Worm (Caenorhabditis elegans) whole organism, young adult: ENCODE results near the gene tnt-3.

Experiments used
- B0261.1 ChIP-seq: sonication (generic microtip); optimal IDR thresholded peaks from 2 replicates; lab custom pipeline; 2016; ENCODE audit warnings: mild to moderate bottlenecking, missing genetic modification characterization, moderate library complexity, missing compliant biosample characterization
- B0336.3 ChIP-seq: fragments of 200-800 bp; sonication (Bioruptor generic); IDR thresholded peaks from 2 replicates; pipeline ENCODE4 v1.3.6; 2022; ENCODE audit warnings: missing genetic modification characterization, missing compliant biosample characterization
- D2030.7 ChIP-seq: fragments of 200-800 bp; sonication (Bioruptor generic); IDR thresholded peaks from 2 replicates; pipeline ENCODE4 v1.3.6; 2022; ENCODE audit warnings: missing genetic modification reagents, missing genetic modification characterization, missing compliant biosample characterization
- F22D6.2 ChIP-seq: sonication (generic microtip); optimal IDR thresholded peaks from 2 replicates; lab custom pipeline; 2016; ENCODE audit warnings: mild to moderate bottlenecking, missing genetic modification characterization, missing compliant biosample characterization
- F23B12.7 ChIP-seq: sonication (generic microtip); optimal IDR thresholded peaks from 2 replicates; lab custom pipeline; 2017; ENCODE audit warnings: missing genetic modification characterization, mild to moderate bottlenecking, missing compliant biosample characterization, antibody characterized with exemption, moderate library complexity; ENCODE audit not compliant: insufficient read depth
- F39B2.1 ChIP-seq: fragments of 200-800 bp; sonication (Bioruptor generic); IDR thresholded peaks from 2 replicates; pipeline ENCODE4 v1.3.6; 2022; ENCODE audit warnings: missing genetic modification reagents, missing genetic modification characterization, missing compliant biosample characterization
- F57A8.1 ChIP-seq: fragments of 200-800 bp; sonication (Bioruptor generic); optimal IDR thresholded peaks from 2 replicates; lab custom pipeline; 2018; ENCODE audit warnings: mild to moderate bottlenecking, missing genetic modification characterization, moderate library complexity, missing compliant biosample characterization
- T07F8.4 ChIP-seq: sonication (generic microtip); optimal IDR thresholded peaks from 2 replicates; lab custom pipeline; 2016; ENCODE audit warnings: mild to moderate bottlenecking, missing genetic modification characterization, moderate library complexity, missing compliant biosample characterization
- Y56A3A.18 ChIP-seq: fragments of 200-800 bp; sonication (Bioruptor generic); IDR thresholded peaks from 2 replicates; pipeline ENCODE4 v1.3.6; 2022; ENCODE audit warnings: missing genetic modification reagents, missing genetic modification characterization, missing compliant biosample characterization
- Y67H2A.10 ChIP-seq: fragments of 200-800 bp; sonication (Bioruptor generic); conservative IDR thresholded peaks from 2 replicates; pipeline ENCODE4 v1.3.6; 2022; ENCODE audit warnings: missing genetic modification reagents, missing genetic modification characterization, missing compliant biosample characterization
- ZK185.1 ChIP-seq: sonication (generic microtip); optimal IDR thresholded peaks from 2 replicates; lab custom pipeline; 2016; ENCODE audit warnings: mild to moderate bottlenecking, missing genetic modification characterization, missing compliant biosample characterization; ENCODE audit not compliant: poor library complexity, severe bottlenecking
- aptf-2 ChIP-seq: fragments of 200-800 bp; sonication (Bioruptor generic); conservative IDR thresholded peaks from 2 replicates; pipeline ENCODE4 v1.3.6; 2022; ENCODE audit warnings: missing genetic modification reagents, missing genetic modification characterization, missing compliant biosample characterization
- atf-7 ChIP-seq: sonication (generic microtip); optimal IDR thresholded peaks from 2 replicates; lab custom pipeline; 2017; ENCODE audit warnings: mild to moderate bottlenecking, missing genetic modification characterization, missing compliant biosample characterization
- attf-3 ChIP-seq: fragments of 200-800 bp; sonication (Bioruptor generic); conservative IDR thresholded peaks from 2 replicates; pipeline ENCODE4 v1.3.6; 2022; ENCODE audit warnings: missing genetic modification reagents, missing genetic modification characterization, missing compliant biosample characterization
- attf-5 ChIP-seq: fragments of 200-800 bp; sonication (Bioruptor generic); optimal IDR thresholded peaks from 2 replicates; lab custom pipeline; 2018; ENCODE audit warnings: mild to moderate bottlenecking, missing genetic modification characterization, missing compliant biosample characterization
- attf-6 ChIP-seq: fragments of 200-800 bp; sonication (Bioruptor generic); IDR thresholded peaks from 2 replicates; pipeline ENCODE4 v1.3.6; 2022; ENCODE audit warnings: missing genetic modification reagents, missing genetic modification characterization, missing compliant biosample characterization
- bed-2 ChIP-seq: fragments of 200-800 bp; sonication (Bioruptor generic); IDR thresholded peaks from 2 replicates; pipeline ENCODE4 v1.3.6; 2022; ENCODE audit warnings: missing genetic modification reagents, missing genetic modification characterization, missing compliant biosample characterization
- ceh-100 ChIP-seq: fragments of 200-800 bp; sonication (Bioruptor generic); IDR thresholded peaks from 2 replicates; pipeline ENCODE4 v1.3.6; 2022; ENCODE audit warnings: missing genetic modification reagents, missing genetic modification characterization, missing compliant biosample characterization
- ceh-40 ChIP-seq: fragments of 200-800 bp; sonication (Bioruptor generic); IDR thresholded peaks from 2 replicates; pipeline ENCODE4 v1.3.6; 2022; ENCODE audit warnings: missing genetic modification characterization, missing compliant biosample characterization
- dox-1 ChIP-seq: fragments of 200-800 bp; sonication (Bioruptor generic); IDR thresholded peaks from 2 replicates; pipeline ENCODE4 v1.3.6; 2022; ENCODE audit warnings: missing genetic modification reagents, missing genetic modification characterization, missing compliant biosample characterization
- dpff-1 ChIP-seq: sonication (generic microtip); optimal IDR thresholded peaks from 2 replicates; lab custom pipeline; 2017; ENCODE audit warnings: mild to moderate bottlenecking, missing genetic modification characterization, missing compliant biosample characterization
- egl-18 ChIP-seq: fragments of 200-800 bp; sonication (Bioruptor generic); IDR thresholded peaks from 2 replicates; pipeline ENCODE4 v1.3.6; 2022; ENCODE audit warnings: missing genetic modification reagents, missing genetic modification characterization, missing compliant biosample characterization
- him-1 ChIP-seq: sonication (generic microtip); optimal IDR thresholded peaks from 2 replicates; lab custom pipeline; 2016; ENCODE audit warnings: missing genotype, missing genetic modification reagents, missing genetic modification characterization, missing compliant biosample characterization
- hlh-12 ChIP-seq: sonication (generic microtip); optimal IDR thresholded peaks from 2 replicates; lab custom pipeline; 2016; ENCODE audit warnings: missing genetic modification characterization, missing compliant biosample characterization
- hmg-1.2 ChIP-seq: fragments of 200-800 bp; sonication (Bioruptor generic); IDR thresholded peaks from 2 replicates; pipeline ENCODE4 v1.3.6; 2022; ENCODE audit warnings: missing genetic modification reagents, missing genetic modification characterization, missing compliant biosample characterization
- let-526 ChIP-seq: fragments of 200-800 bp; sonication (Bioruptor generic); IDR thresholded peaks from 2 replicates; pipeline ENCODE4 v1.3.6; 2022; ENCODE audit warnings: missing genetic modification reagents, missing genetic modification characterization, missing compliant biosample characterization
- lin-40 ChIP-seq: sonication (generic microtip); optimal IDR thresholded peaks from 2 replicates; lab custom pipeline; 2016; ENCODE audit warnings: missing genetic modification characterization, mild to moderate bottlenecking, missing compliant biosample characterization, missing genotype, missing genetic modification reagents
- lsl-1 ChIP-seq: fragments of 200-800 bp; sonication (Bioruptor generic); optimal IDR thresholded peaks from 2 replicates; lab custom pipeline; 2018; ENCODE audit warnings: mild to moderate bottlenecking, missing genetic modification characterization, moderate library complexity, missing compliant biosample characterization
- madf-10 ChIP-seq: sonication (generic microtip); optimal IDR thresholded peaks from 2 replicates; lab custom pipeline; 2016; ENCODE audit warnings: mild to moderate bottlenecking, missing genetic modification characterization, missing compliant biosample characterization
- madf-6 ChIP-seq: fragments of 200-800 bp; sonication (Bioruptor generic); IDR thresholded peaks from 2 replicates; pipeline ENCODE4 v1.3.6; 2022; ENCODE audit warnings: missing genetic modification reagents, missing genetic modification characterization, missing compliant biosample characterization
- mel-28 ChIP-seq: sonication (generic microtip); optimal IDR thresholded peaks from 2 replicates; lab custom pipeline; 2016; ENCODE audit warnings: borderline replicate concordance, mild to moderate bottlenecking, missing genetic modification characterization, missing compliant biosample characterization
- mes-4 ChIP-seq: sonication (generic microtip); optimal IDR thresholded peaks from 2 replicates; lab custom pipeline; 2016; ENCODE audit warnings: missing genotype, missing genetic modification characterization, missing compliant biosample characterization
- nfyb-1 ChIP-seq: fragments of 200-800 bp; sonication (Bioruptor generic); IDR thresholded peaks from 2 replicates; pipeline ENCODE4 v1.3.6; 2022; ENCODE audit warnings: missing genetic modification reagents, missing genetic modification characterization, missing compliant biosample characterization
- nhr-120 ChIP-seq: fragments of 200-800 bp; sonication (Bioruptor generic); IDR thresholded peaks from 2 replicates; pipeline ENCODE4 v1.3.6; 2022; ENCODE audit warnings: missing genetic modification characterization, missing compliant biosample characterization
- nhr-90 ChIP-seq: sonication (generic microtip); optimal IDR thresholded peaks from 2 replicates; lab custom pipeline; 2016; ENCODE audit warnings: missing genotype, mild to moderate bottlenecking, missing genetic modification characterization, missing compliant biosample characterization
- pha-4 ChIP-seq: fragments of 150-350 bp; sonication (generic microtip); optimal IDR thresholded peaks from 2 replicates; lab custom pipeline; 2014; ENCODE audit warnings: missing biosample characterization, missing genetic modification reagents, missing genetic modification characterization
- rec-8 ChIP-seq, 2 experiments: sonication (generic microtip); optimal IDR thresholded peaks; 2 replicates each; lab custom pipeline; 2016; ENCODE audit warnings: mild to moderate bottlenecking in 2 of 2, missing genetic modification characterization in 2 of 2, missing genetic modification reagents in 2 of 2, missing genotype in 2 of 2, missing biosample characterization in 1 of 2, missing compliant biosample characterization in 1 of 2, moderate library complexity in 1 of 2
- sdz-38 ChIP-seq: sonication (generic microtip); optimal IDR thresholded peaks from 2 replicates; lab custom pipeline; 2016; ENCODE audit warnings: missing genotype, missing genetic modification characterization, missing compliant biosample characterization
- sea-2 ChIP-seq: fragments of 200-800 bp; sonication (Bioruptor generic); IDR thresholded peaks from 2 replicates; pipeline ENCODE4 v1.3.6; 2022; ENCODE audit warnings: missing genetic modification characterization, missing compliant biosample characterization
- snpc-1.1 ChIP-seq: sonication (generic microtip); optimal IDR thresholded peaks from 2 replicates; lab custom pipeline; 2017; ENCODE audit warnings: missing genetic modification characterization, mild to moderate bottlenecking, missing compliant biosample characterization, antibody characterized with exemption, moderate library complexity, missing genotype, missing genetic modification reagents; ENCODE audit not compliant: insufficient read depth
- somi-1 ChIP-seq: fragments of 200-800 bp; sonication (Bioruptor generic); optimal IDR thresholded peaks from 2 replicates; lab custom pipeline; 2018; ENCODE audit warnings: mild to moderate bottlenecking, missing genetic modification characterization, missing compliant biosample characterization
- sptf-2 ChIP-seq: fragments of 200-800 bp; sonication (Bioruptor generic); optimal IDR thresholded peaks from 2 replicates; lab custom pipeline; 2018; ENCODE audit warnings: mild to moderate bottlenecking, missing genetic modification characterization, missing compliant biosample characterization
- tbx-9 ChIP-seq: sonication (generic microtip); optimal IDR thresholded peaks from 2 replicates; lab custom pipeline; 2016; ENCODE audit warnings: borderline replicate concordance, missing genetic modification characterization, inconsistent platforms, missing compliant biosample characterization
- zim-3 ChIP-seq: sonication (generic microtip); optimal IDR thresholded peaks from 2 replicates; lab custom pipeline; 2017; ENCODE audit warnings: mild to moderate bottlenecking, missing genetic modification characterization, moderate library complexity, missing compliant biosample characterization
- ztf-18 ChIP-seq: sonication (generic microtip); optimal IDR thresholded peaks from 2 replicates; lab custom pipeline; 2016; ENCODE audit warnings: missing genotype, mild to moderate bottlenecking, missing genetic modification characterization, missing compliant biosample characterization
- ztf-28 ChIP-seq: fragments of 200-800 bp; sonication (Bioruptor generic); IDR thresholded peaks from 2 replicates; pipeline ENCODE4 v1.3.6; 2022; ENCODE audit warnings: missing genetic modification reagents, missing genetic modification characterization, missing compliant biosample characterization

tnt-3 gene

ce11 chrX:7913830-7914229 is 31.1 kb downstream of the tnt-3 start, which contains the start of gene C39D10.7:
TSS of gene C39D10.7 (minus strand) at chrX:7913930.
- TF ChIP-seq sdz-38 = no peak
- TF ChIP-seq hlh-12 (tag; lab: Kevin White, UChicago) = no peak
- TF ChIP-seq tbx-9 (tag; lab: Kevin White, UChicago) = no peak
- no peak for TF ChIP-seq attf-6 (GFP tag; lab: Robert Waterston, UW)
- no peak for TF ChIP-seq attf-3 (GFP tag; lab: Robert Waterston, UW)
- TF ChIP-seq egl-18 = no peak
- no peak for TF ChIP-seq aptf-2 (GFP tag; lab: Robert Waterston, UW)
- TF ChIP-seq T07F8.4 (tag; lab: Kevin White, UChicago) = no peak
- no peak for TF ChIP-seq bed-2 (GFP tag; lab: Robert Waterston, UW)
- TF ChIP-seq ztf-28 = no peak
- TF ChIP-seq let-526 (GFP tag; lab: Robert Waterston, UW) = no peak
- TF ChIP-seq F39B2.1 (GFP tag; lab: Robert Waterston, UW) = no peak
- no peak for TF ChIP-seq madf-10 (tag; lab: Kevin White, UChicago)
- TF ChIP-seq ceh-100 (GFP tag; lab: Robert Waterston, UW) = no peak
- no peak for TF ChIP-seq dpff-1 (tag; lab: Kevin White, UChicago)
- no peak for TF ChIP-seq him-1
- TF ChIP-seq lsl-1 (GFP tag; lab: Kevin White, UChicago) = no peak
- no peak for TF ChIP-seq attf-5 (GFP tag; lab: Kevin White, UChicago)

- peak; percentile 76 for TF ChIP-seq him-1
- 0 out of 2 replicates have a peak, but pooled peaks have one; percentile 37 for TF ChIP-seq nfyb-1 (GFP tag; lab: Robert Waterston, UW)
- peak; percentile 9 for TF ChIP-seq F22D6.2 (tag; lab: Kevin White, UChicago)
- peak; percentile 31 for TF ChIP-seq F23B12.7 (tag; lab: Kevin White, UChicago)
- no peak for TF ChIP-seq pha-4 (tag; lab: Kevin White, UChicago)
- TF ChIP-seq Y56A3A.18 (GFP tag; lab: Robert Waterston, UW) = 0 out of 2 replicates have a peak, but pooled peaks have one; percentile 55
- TF ChIP-seq attf-6 (GFP tag; lab: Robert Waterston, UW) = peak; percentile 19; the same call in 1 of the 2 replicates
- peak; percentile 64 for TF ChIP-seq D2030.7 (GFP tag; lab: Robert Waterston, UW)
- no peak for TF ChIP-seq somi-1 (GFP tag; lab: Kevin White, UChicago)
- TF ChIP-seq ceh-40 = 0 out of 2 replicates have a peak, but pooled peaks have one; percentile 47
- no peak for TF ChIP-seq Y67H2A.10 (GFP tag; lab: Robert Waterston, UW)
- no peak for TF ChIP-seq sptf-2
- TF ChIP-seq snpc-1.1 (tag; lab: Kevin White, UChicago) = peak; percentile 12
- 0 out of 2 replicates have a peak, but pooled peaks have one; percentile 26 for TF ChIP-seq madf-6 (GFP tag; lab: Robert Waterston, UW)
- TF ChIP-seq ceh-100 (GFP tag; lab: Robert Waterston, UW) = no peak
- no peak for TF ChIP-seq B0336.3 (GFP tag; lab: Robert Waterston, UW)
- peak; percentile 71 for TF ChIP-seq nhr-90 (tag; lab: Kevin White, UChicago)
- TF ChIP-seq F57A8.1 (GFP tag; lab: Kevin White, UChicago) = no peak
- TF ChIP-seq atf-7 = no peak
- TF ChIP-seq madf-10 (tag; lab: Kevin White, UChicago) = peak; percentile 21
- TF ChIP-seq ztf-18 (tag; lab: Kevin White, UChicago) = peak; percentile 34
- TF ChIP-seq nhr-120 (GFP tag; lab: Robert Waterston, UW) = no peak
- TF ChIP-seq zim-3 (tag; lab: Kevin White, UChicago) = no peak
- no peak for TF ChIP-seq mel-28 (tag; lab: Kevin White, UChicago)
- peak; percentile 78 for TF ChIP-seq B0261.1 (tag; lab: Kevin White, UChicago)
- TF ChIP-seq let-526 (GFP tag; lab: Robert Waterston, UW) = no peak
- TF ChIP-seq hmg-1.2 = peak; percentile 47
- peak; percentile 8 for TF ChIP-seq lin-40
- no peak for TF ChIP-seq sea-2
- peak; percentile 58 for TF ChIP-seq ZK185.1 (tag; lab: Kevin White, UChicago)
- TF ChIP-seq rec-8 (tag; optimal IDR thresholded peaks at IDR 0.05; lab: Kevin White, UChicago) = peak; percentile 9 to 13
- TF ChIP-seq mes-4 (tag; lab: Kevin White, UChicago) = peak; percentile 26
- peak; percentile 28; the same call in 1 of the 2 replicates for TF ChIP-seq dox-1 (GFP tag; lab: Robert Waterston, UW)
These were observed 38.4 kb downstream of the tnt-3 start, which contains the start of gene C39D10.1 for ce11 chrX:7906430-7907014. TSS of gene C39D10.1 (plus strand) at chrX:7906964.
